Worm (Caenorhabditis elegans): ENCODE measurements around the gene C29E4.11.

The C29E4.11 gene

ce11 chrIII:7937548-7937947, 20.4 kb downstream of the C29E4.11 start, which contains the start of gene C29E4.10:
TSS of gene C29E4.10 (plus strand) at chrIII:7937848.
- TF ChIP-seq T22C8.4 (GFP tag; IDR thresholded peaks at IDR 0.05) (no peak), ref-1 (GFP tag; conservative IDR thresholded peaks at IDR 0.05) (no peak), klf-2 (GFP tag; conservative IDR thresholded peaks at IDR 0.05) (no peak), tab-1 (GFP tag; IDR thresholded peaks at IDR 0.05) (no peak), ztf-23 (GFP tag; IDR thresholded peaks at IDR 0.05) (no peak)

ce11 chrIII:7933235-7933634, 24.7 kb downstream of the C29E4.11 start, which contains the start of gene ran-2:
TSS of gene ran-2 (plus strand) at chrIII:7933535.
- TF ChIP-seq ztf-23 (GFP tag; IDR thresholded peaks at IDR 0.05) (no peak), T22C8.4 (GFP tag; IDR thresholded peaks at IDR 0.05) (no peak), med-1 (GFP tag; optimal IDR thresholded peaks at IDR 0.05; ENCODE audit: insufficient read depth) (no peak), ztf-29 (GFP tag; IDR thresholded peaks at IDR 0.05) (no peak), ref-1 (GFP tag; conservative IDR thresholded peaks at IDR 0.05) (no peak)

ce11 chrIII:7928549-7929129, 29.3 kb downstream of the C29E4.11 start, which contains the start of the genes C29E4.13 and npp-15:
TSS of gene C29E4.13 (minus strand) at chrIII:7928717.
TSS of gene npp-15 (plus strand) at chrIII:7929043.
- no peak for TF ChIP-seq klf-2 (GFP tag; conservative IDR thresholded peaks at IDR 0.05)
- no peak for TF ChIP-seq flt-1 (GFP tag; IDR thresholded peaks at IDR 0.05)
- no peak for TF ChIP-seq ztf-23 (GFP tag; IDR thresholded peaks at IDR 0.05)
- TF ChIP-seq T22C8.4 (GFP tag; IDR thresholded peaks at IDR 0.05): no peak
- TF ChIP-seq ztf-29 (GFP tag; IDR thresholded peaks at IDR 0.05): no peak
- TF ChIP-seq ref-1 (GFP tag; conservative IDR thresholded peaks at IDR 0.05): no peak
- TF ChIP-seq med-1 (GFP tag; optimal IDR thresholded peaks at IDR 0.05; ENCODE audit: insufficient read depth): no peak
- no peak for TF ChIP-seq tab-1 (GFP tag; IDR thresholded peaks at IDR 0.05)
- no peak for TF ChIP-seq cog-1 (tag; optimal IDR thresholded peaks at IDR 0.05)

- no peak for TF ChIP-seq tab-1 (GFP tag; IDR thresholded peaks at IDR 0.05)
- no peak for TF ChIP-seq T22C8.4 (GFP tag; IDR thresholded peaks at IDR 0.05)
- TF ChIP-seq cog-1 (tag; optimal IDR thresholded peaks at IDR 0.05): no peak
- TF ChIP-seq flt-1 (GFP tag; IDR thresholded peaks at IDR 0.05): no peak
- no peak for TF ChIP-seq ztf-23 (GFP tag; IDR thresholded peaks at IDR 0.05)
- TF ChIP-seq ref-1 (GFP tag; conservative IDR thresholded peaks at IDR 0.05): no peak
- TF ChIP-seq med-1 (GFP tag; optimal IDR thresholded peaks at IDR 0.05; ENCODE audit: insufficient read depth): no peak
- no peak for TF ChIP-seq ztf-29 (GFP tag; IDR thresholded peaks at IDR 0.05)
- no peak for TF ChIP-seq klf-2 (GFP tag; conservative IDR thresholded peaks at IDR 0.05)
Measured at ce11 chrIII:7925968-7926367, 31.9 kb downstream of the C29E4.11 start.

- no peak for TF ChIP-seq flt-1 (GFP tag; IDR thresholded peaks at IDR 0.05)
- TF ChIP-seq med-1 (GFP tag; optimal IDR thresholded peaks at IDR 0.05; ENCODE audit: insufficient read depth): no peak
- TF ChIP-seq ztf-23 (GFP tag; IDR thresholded peaks at IDR 0.05): no peak
- TF ChIP-seq klf-2 (GFP tag; conservative IDR thresholded peaks at IDR 0.05): no peak
- no peak for TF ChIP-seq ztf-29 (GFP tag; IDR thresholded peaks at IDR 0.05)
Measured at ce11 chrIII:7924821-7925220, 33.1 kb downstream of the C29E4.11 start, which contains the start of gene tag-250. TSS of gene tag-250 (minus strand) at chrIII:7924921.

- TF ChIP-seq ztf-29 (GFP tag; IDR thresholded peaks at IDR 0.05): no peak
- no peak for TF ChIP-seq med-1 (GFP tag; optimal IDR thresholded peaks at IDR 0.05; ENCODE audit: insufficient read depth)
- no peak for TF ChIP-seq T22C8.4 (GFP tag; IDR thresholded peaks at IDR 0.05)
- TF ChIP-seq klf-2 (GFP tag; conservative IDR thresholded peaks at IDR 0.05): no peak
- no peak for TF ChIP-seq ref-1 (GFP tag; conservative IDR thresholded peaks at IDR 0.05)
- no peak for TF ChIP-seq tab-1 (GFP tag; IDR thresholded peaks at IDR 0.05)
- TF ChIP-seq ztf-23 (GFP tag; IDR thresholded peaks at IDR 0.05): no peak
- no peak for TF ChIP-seq cog-1 (tag; optimal IDR thresholded peaks at IDR 0.05)
- TF ChIP-seq flt-1 (GFP tag; IDR thresholded peaks at IDR 0.05): no peak
Measured at ce11 chrIII:7922207-7922606, 35.7 kb downstream of the C29E4.11 start, which contains the start of gene C29E4.17. TSS of gene C29E4.17 (plus strand) at chrIII:7922507.

ce11 chrIII:7919823-7920222, 38.1 kb downstream of the C29E4.11 start, which contains the start of gene C29E4.14:
TSS of gene C29E4.14 (plus strand) at chrIII:7920123.
- TF ChIP-seq cog-1 (tag; optimal IDR thresholded peaks at IDR 0.05) (no peak), ztf-23 (GFP tag; IDR thresholded peaks at IDR 0.05) (no peak), klf-2 (GFP tag; conservative IDR thresholded peaks at IDR 0.05) (no peak), T22C8.4 (GFP tag; IDR thresholded peaks at IDR 0.05) (no peak), flt-1 (GFP tag; IDR thresholded peaks at IDR 0.05) (no peak), ztf-29 (GFP tag; IDR thresholded peaks at IDR 0.05) (no peak), med-1 (GFP tag; optimal IDR thresholded peaks at IDR 0.05; ENCODE audit: insufficient read depth) (no peak), tab-1 (GFP tag; IDR thresholded peaks at IDR 0.05) (no peak), ref-1 (GFP tag; conservative IDR thresholded peaks at IDR 0.05) (no peak)

- TF ChIP-seq ztf-29 (GFP tag; IDR thresholded peaks at IDR 0.05): no peak
- no peak for TF ChIP-seq med-1 (GFP tag; optimal IDR thresholded peaks at IDR 0.05; ENCODE audit: insufficient read depth)
- TF ChIP-seq ztf-23 (GFP tag; IDR thresholded peaks at IDR 0.05): no peak
- TF ChIP-seq flt-1 (GFP tag; IDR thresholded peaks at IDR 0.05): no peak
- no peak for TF ChIP-seq tab-1 (GFP tag; IDR thresholded peaks at IDR 0.05)
- no peak for TF ChIP-seq T22C8.4 (GFP tag; IDR thresholded peaks at IDR 0.05)
- no peak for TF ChIP-seq klf-2 (GFP tag; conservative IDR thresholded peaks at IDR 0.05)
- TF ChIP-seq ref-1 (GFP tag; conservative IDR thresholded peaks at IDR 0.05): no peak
- no peak for TF ChIP-seq cog-1 (tag; optimal IDR thresholded peaks at IDR 0.05)
Measured at ce11 chrIII:7917667-7918066, 40.2 kb downstream of the C29E4.11 start, which contains the start of gene gly-3. TSS of gene gly-3 (minus strand) at chrIII:7917767.

- TF ChIP-seq cog-1 (tag; optimal IDR thresholded peaks at IDR 0.05): no peak
- TF ChIP-seq ztf-23 (GFP tag; IDR thresholded peaks at IDR 0.05): no peak
- no peak for TF ChIP-seq med-1 (GFP tag; optimal IDR thresholded peaks at IDR 0.05; ENCODE audit: insufficient read depth)
- no peak for TF ChIP-seq T22C8.4 (GFP tag; IDR thresholded peaks at IDR 0.05)
- TF ChIP-seq klf-2 (GFP tag; conservative IDR thresholded peaks at IDR 0.05): no peak
- no peak for TF ChIP-seq ztf-29 (GFP tag; IDR thresholded peaks at IDR 0.05)
- no peak for TF ChIP-seq tab-1 (GFP tag; IDR thresholded peaks at IDR 0.05)
- no peak for TF ChIP-seq ref-1 (GFP tag; conservative IDR thresholded peaks at IDR 0.05)
- TF ChIP-seq flt-1 (GFP tag; IDR thresholded peaks at IDR 0.05): no peak
Measured at ce11 chrIII:7913488-7913887, 44.4 kb downstream of the C29E4.11 start, which contains the start of gene ZK688.12. TSS of gene ZK688.12 (minus strand) at chrIII:7913588.
